Worm (Caenorhabditis elegans) whole organism, midembryonic: Measurements from ENCODE around the gene F19C7.4.

Source experiments
- T22C8.4 ChIP-seq: fragments of 200-800 bp; sonication (Bioruptor generic); IDR thresholded peaks from 2 replicates; pipeline ENCODE4 v1.3.6; 2022; ENCODE audit warnings: missing genetic modification characterization, missing compliant biosample characterization
- cog-1 ChIP-seq: sonication (generic microtip); optimal IDR thresholded peaks from 2 replicates; lab custom pipeline; 2016; ENCODE audit warnings: missing genetic modification characterization, missing compliant biosample characterization
- flt-1 ChIP-seq: fragments of 200-800 bp; sonication (Bioruptor generic); IDR thresholded peaks from 2 replicates; pipeline ENCODE4 v1.3.6; 2022; ENCODE audit warnings: missing genetic modification characterization, missing compliant biosample characterization
- klf-2 ChIP-seq: fragments of 200-800 bp; sonication (Bioruptor generic); conservative IDR thresholded peaks from 2 replicates; pipeline ENCODE4 v1.3.6; 2022; ENCODE audit warnings: missing genetic modification reagents, missing genetic modification characterization, missing compliant biosample characterization
- med-1 ChIP-seq: sonication (generic microtip); optimal IDR thresholded peaks from 2 replicates; lab custom pipeline; 2017; ENCODE audit warnings: missing genetic modification characterization, mild to moderate bottlenecking, missing compliant biosample characterization, antibody characterized with exemption, missing genetic modification reagents; ENCODE audit not compliant: insufficient read depth
- ref-1 ChIP-seq: fragments of 200-800 bp; sonication (Bioruptor generic); conservative IDR thresholded peaks from 2 replicates; pipeline ENCODE4 v1.3.6; 2022; ENCODE audit warnings: missing genetic modification reagents, missing genetic modification characterization, missing compliant biosample characterization
- tab-1 ChIP-seq: fragments of 200-800 bp; sonication (Bioruptor generic); IDR thresholded peaks from 2 replicates; pipeline ENCODE4 v1.3.6; 2022; ENCODE audit warnings: missing genetic modification characterization, missing compliant biosample characterization
- ztf-23 ChIP-seq: fragments of 200-800 bp; sonication (Bioruptor generic); IDR thresholded peaks from 2 replicates; pipeline ENCODE4 v1.3.6; 2022; ENCODE audit warnings: missing genetic modification reagents, missing genetic modification characterization, missing compliant biosample characterization
- ztf-29 ChIP-seq: fragments of 200-800 bp; sonication (Bioruptor generic); IDR thresholded peaks from 2 replicates; pipeline ENCODE4 v1.3.6; 2022; ENCODE audit warnings: missing genetic modification reagents, missing genetic modification characterization, missing compliant biosample characterization

Gene F19C7.4

ce11 chrIV:4645243-4645642, 42.6 kb downstream of the F19C7.4 start:
- TF ChIP-seq ref-1 (no peak), ztf-29 (no peak), cog-1 (tag; lab: Kevin White, UChicago) (no peak), tab-1 (GFP tag; lab: Robert Waterston, UW) (no peak), med-1 (GFP tag; lab: Kevin White, UChicago) (no peak)

ce11 chrIV:4647385-4647784, 44.7 kb downstream of the F19C7.4 start, which contains the start of gene F29B9.8:
F29B9.8 (plus strand) TSS chrIV:4647685.
- TF ChIP-seq cog-1 (tag; lab: Kevin White, UChicago) = no peak
- no peak for TF ChIP-seq med-1 (GFP tag; lab: Kevin White, UChicago)
- TF ChIP-seq tab-1 (GFP tag; lab: Robert Waterston, UW) = no peak
- no peak for TF ChIP-seq ztf-29
- no peak for TF ChIP-seq ref-1
- no peak for TF ChIP-seq T22C8.4 (GFP tag; lab: Robert Waterston, UW)
- TF ChIP-seq flt-1 (GFP tag; lab: Robert Waterston, UW) = no peak
- no peak for TF ChIP-seq klf-2
- no peak for TF ChIP-seq ztf-23 (GFP tag; lab: Robert Waterston, UW)

ce11 chrIV:4649460-4649859, 46.8 kb downstream of the F19C7.4 start, which contains the start of gene F29B9.7:
F29B9.7 (plus strand) TSS chrIV:4649760.
- no peak for TF ChIP-seq klf-2

ce11 chrIV:4650624-4651094, 48.0 kb downstream of the F19C7.4 start, which contains the start of gene ubc-9:
ubc-9 (plus strand) TSS chrIV:4651044.
- TF ChIP-seq ztf-23 (GFP tag; lab: Robert Waterston, UW) (0 out of 2 replicates have a peak, but pooled peaks have one; percentile 45), tab-1 (GFP tag; lab: Robert Waterston, UW) (0 out of 2 replicates have a peak, but pooled peaks have one; percentile 55), flt-1 (GFP tag; lab: Robert Waterston, UW) (peak; percentile 58; the same call in 1 of the 2 replicates), ref-1 (no peak), ztf-29 (no peak), T22C8.4 (GFP tag; lab: Robert Waterston, UW) (peak; percentile 99), med-1 (GFP tag; lab: Kevin White, UChicago) (no peak), cog-1 (tag; lab: Kevin White, UChicago) (no peak), klf-2 (no peak)

- TF ChIP-seq ref-1 = no peak
- no peak for TF ChIP-seq T22C8.4 (GFP tag; lab: Robert Waterston, UW)
- no peak for TF ChIP-seq med-1 (GFP tag; lab: Kevin White, UChicago)
- TF ChIP-seq flt-1 (GFP tag; lab: Robert Waterston, UW) = no peak
- no peak for TF ChIP-seq ztf-23 (GFP tag; lab: Robert Waterston, UW)
- no peak for TF ChIP-seq tab-1 (GFP tag; lab: Robert Waterston, UW)
Measured at ce11 chrIV:4652365-4652844, 49.7 kb downstream of the F19C7.4 start, which contains the start of gene F29B9.5. F29B9.5 (plus strand) TSS chrIV:4652415.

ce11 chrIV:4652962-4653361, 50.3 kb downstream of the F19C7.4 start, which contains the start of gene psr-1:
psr-1 (plus strand) TSS chrIV:4653262.
- TF ChIP-seq cog-1 (tag; lab: Kevin White, UChicago) (no peak), ztf-23 (GFP tag; lab: Robert Waterston, UW) (no peak), ztf-29 (no peak), T22C8.4 (GFP tag; lab: Robert Waterston, UW) (no peak), flt-1 (GFP tag; lab: Robert Waterston, UW) (no peak), tab-1 (GFP tag; lab: Robert Waterston, UW) (no peak), med-1 (GFP tag; lab: Kevin White, UChicago) (no peak)

ce11 chrIV:4653708-4654107, 51.0 kb downstream of the F19C7.4 start:
- TF ChIP-seq med-1 (GFP tag; lab: Kevin White, UChicago) = no peak
- no peak for TF ChIP-seq ref-1
